Worm (Caenorhabditis elegans) whole organism, L1 larva: ENCODE measurements around the gene B0524.2.

Source experiments
- efl-1 ChIP-seq, 4 experiments: fragments of 150-350 bp; optimal IDR thresholded peaks in 3 of 4; peaks in 1 of 4; 1 replicate in 1 of 4; 2 replicates in 3 of 4; lab custom pipeline; 2014; ENCODE audit warnings: missing biosample characterization in 2 of 4, missing genetic modification characterization in 2 of 4, missing genetic modification reagents in 2 of 4
- fkh-10 ChIP-seq: sonication (generic microtip); optimal IDR thresholded peaks from 2 replicates; lab custom pipeline; 2017; ENCODE audit warnings: missing biosample characterization, missing genetic modification reagents, missing genetic modification characterization
- jun-1 ChIP-seq: fragments of 150-350 bp; optimal IDR thresholded peaks from 2 replicates; lab custom pipeline; 2014; ENCODE audit warnings: missing biosample characterization, missing genetic modification reagents, missing genetic modification characterization
- lsy-2 ChIP-seq, 2 experiments: fragments of 150-350 bp; optimal IDR thresholded peaks; 2 replicates each; lab custom pipeline; 2014; ENCODE audit warnings: missing biosample characterization in 2 of 2, missing genetic modification characterization in 2 of 2
- mdl-1 ChIP-seq, 2 experiments: fragments of 150-350 bp; optimal IDR thresholded peaks; 2 replicates each; lab custom pipeline; 2014 to 2017; ENCODE audit warnings: missing biosample characterization in 2 of 2, missing genetic modification characterization in 2 of 2, inconsistent platforms in 1 of 2
- nhr-12 ChIP-seq: sonication (generic microtip); optimal IDR thresholded peaks from 2 replicates; lab custom pipeline; 2017; ENCODE audit warnings: missing biosample characterization, missing genetic modification characterization
- nhr-76 ChIP-seq: sonication (generic microtip); optimal IDR thresholded peaks from 2 replicates; lab custom pipeline; 2017; ENCODE audit warnings: missing biosample characterization, missing genetic modification characterization
- nhr-77 ChIP-seq: fragments of 150-350 bp; optimal IDR thresholded peaks from 2 replicates; lab custom pipeline; 2014; ENCODE audit warnings: missing biosample characterization, missing genetic modification characterization
- nhr-90 ChIP-seq: sonication (generic microtip); optimal IDR thresholded peaks from 2 replicates; lab custom pipeline; 2016; ENCODE audit warnings: mild to moderate bottlenecking, missing genetic modification characterization, missing compliant biosample characterization; ENCODE audit not compliant: poor library complexity
- pag-3 ChIP-seq: sonication (generic microtip); optimal IDR thresholded peaks from 2 replicates; lab custom pipeline; 2017; ENCODE audit warnings: missing genetic modification characterization, mild to moderate bottlenecking, missing compliant biosample characterization, antibody characterized with exemption, borderline replicate concordance; ENCODE audit not compliant: insufficient read depth
- skn-1 ChIP-seq: fragments of 150-350 bp; optimal IDR thresholded peaks from 2 replicates; lab custom pipeline; 2014; ENCODE audit warnings: missing biosample characterization, missing genetic modification characterization
- snpc-4 ChIP-seq: fragments of 150-350 bp; optimal IDR thresholded peaks from 2 replicates; lab custom pipeline; 2014; ENCODE audit warnings: missing biosample characterization, missing genetic modification characterization
- zag-1 ChIP-seq: fragments of 150-350 bp; optimal IDR thresholded peaks from 2 replicates; lab custom pipeline; 2014; ENCODE audit warnings: missing biosample characterization, missing genetic modification characterization

ce11 chrIII:1934141-1934540, 40.3 kb downstream of the B0524.2 start:
- no peak for TF ChIP-seq nhr-76 (tag; lab: Kevin White, UChicago)
- TF ChIP-seq pag-3 (tag; lab: Kevin White, UChicago) = no peak
- TF ChIP-seq zag-1 (tag; lab: Kevin White, UChicago) = no peak
- TF ChIP-seq snpc-4 (tag; lab: Kevin White, UChicago) = no peak
- TF ChIP-seq jun-1 (tag; lab: Kevin White, UChicago) = no peak
- no peak for TF ChIP-seq mdl-1 (tag; optimal IDR thresholded peaks at IDR 0.05; lab: Kevin White, UChicago)
- TF ChIP-seq lsy-2 (tag; optimal IDR thresholded peaks at IDR 0.05; lab: Kevin White, UChicago) = no peak
- TF ChIP-seq skn-1 (tag; lab: Kevin White, UChicago) = no peak
- TF ChIP-seq fkh-10 (GFP tag; lab: Kevin White, UChicago) = no peak
- TF ChIP-seq nhr-77 (tag; lab: Kevin White, UChicago) = no peak
- no peak for TF ChIP-seq efl-1 (optimal IDR thresholded peaks at IDR 0.05; lab: Kevin White, UChicago)
- TF ChIP-seq efl-1 (GFP tag; optimal IDR thresholded peaks at IDR 0.05 in 1 of 2; lab: Kevin White, UChicago) = no peak
- no peak for TF ChIP-seq nhr-12 (tag; lab: Kevin White, UChicago)
- TF ChIP-seq nhr-90 (tag; lab: Kevin White, UChicago) = no peak
